Worm (Caenorhabditis elegans): ENCODE results near the gene C55B6.5.

Gene C55B6.5

ce11 chrX:7157483-7157882 lies 47.6 kb downstream of the C55B6.5 start:
- no peak for TF ChIP-seq T20F7.1 (GFP tag; optimal IDR thresholded peaks at IDR 0.05)
- no peak for TF ChIP-seq zfp-2 (tag; optimal IDR thresholded peaks at IDR 0.05)
- no peak for TF ChIP-seq daf-8 (GFP tag; IDR thresholded peaks at IDR 0.05)
- no peak for TF ChIP-seq lin-29 (GFP tag; IDR thresholded peaks at IDR 0.05)
- no peak for TF ChIP-seq hlh-11 (tag; optimal IDR thresholded peaks at IDR 0.05)

ce11 chrX:7155879-7156278 lies 49.2 kb downstream of the C55B6.5 start, which contains the start of gene C54D1.7:
C54D1.7 (minus strand) TSS chrX:7156035.
- TF ChIP-seq hlh-30 (tag; optimal IDR thresholded peaks at IDR 0.05; ENCODE audit: insufficient read depth) (peak; percentile 11), dmd-6 (GFP tag; IDR thresholded peaks at IDR 0.05) (no peak), ceh-82 (tag; optimal IDR thresholded peaks at IDR 0.05) (no peak), egl-27 (tag; optimal IDR thresholded peaks at IDR 0.05) (no peak), spr-1 (tag; optimal IDR thresholded peaks at IDR 0.05) (no peak), lin-38 (GFP tag; IDR thresholded peaks at IDR 0.05) (no peak), duxl-1 (tag; optimal IDR thresholded peaks at IDR 0.05; ENCODE audit: poor library complexity) (no peak), nhr-28 (tag; optimal IDR thresholded peaks at IDR 0.05) (peak; percentile 10), unc-62 (GFP tag; optimal IDR thresholded peaks at IDR 0.05 in 1 of 2) (peak in 1 of 2 experiments; percentile 51), unc-62 (tag; optimal IDR thresholded peaks at IDR 0.05) (no peak), saeg-2 (GFP tag; IDR thresholded peaks at IDR 0.05) (no peak)
